Worm (Caenorhabditis elegans) whole organism, L1 larva: ENCODE results near the gene R06F6.8.

Experiments used
- C34B4.2 ChIP-seq: sonication (generic microtip); optimal IDR thresholded peaks from 2 replicates; lab custom pipeline; 2017; ENCODE audit warnings: mild to moderate bottlenecking, missing genetic modification characterization, missing compliant biosample characterization
- aha-1 ChIP-seq: fragments of 150-350 bp; optimal IDR thresholded peaks from 2 replicates; lab custom pipeline; 2014; ENCODE audit warnings: missing biosample characterization, missing genetic modification characterization
- aly-2 ChIP-seq: fragments of 150-350 bp; optimal IDR thresholded peaks from 2 replicates; lab custom pipeline; 2014; ENCODE audit warnings: missing biosample characterization, missing genetic modification characterization
- blmp-1 ChIP-seq: fragments of 150-350 bp; optimal IDR thresholded peaks from 2 replicates; lab custom pipeline; 2014; ENCODE audit warnings: missing biosample characterization, missing genetic modification characterization
- ceh-63 ChIP-seq: fragments of 200-800 bp; sonication (Bioruptor generic); optimal IDR thresholded peaks from 2 replicates; lab custom pipeline; 2018; ENCODE audit warnings: mild to moderate bottlenecking, missing genetic modification characterization, missing compliant biosample characterization
- dsc-1 ChIP-seq: sonication (generic microtip); optimal IDR thresholded peaks from 2 replicates; lab custom pipeline; 2016; ENCODE audit warnings: mild to moderate bottlenecking, missing genetic modification characterization, missing compliant biosample characterization
- efl-1 ChIP-seq, 4 experiments: fragments of 150-350 bp; optimal IDR thresholded peaks in 3 of 4; peaks in 1 of 4; 1 replicate in 1 of 4; 2 replicates in 3 of 4; lab custom pipeline; 2014; ENCODE audit warnings: missing biosample characterization in 2 of 4, missing genetic modification characterization in 2 of 4, missing genetic modification reagents in 2 of 4
- egl-13 ChIP-seq: sonication (generic microtip); optimal IDR thresholded peaks from 2 replicates; lab custom pipeline; 2016; ENCODE audit warnings: missing genotype, missing genetic modification reagents, missing genetic modification characterization, missing compliant biosample characterization
- egl-27 ChIP-seq, 2 experiments: fragments of 150-350 bp in 1 of 2; sonication (generic microtip); optimal IDR thresholded peaks; 3 replicates each; lab custom pipeline; 2017 to 2018; ENCODE audit warnings: missing biosample characterization in 2 of 2, missing genetic modification characterization in 2 of 2, missing genetic modification reagents in 2 of 2
- elt-2 ChIP-seq: sonication (generic microtip); optimal IDR thresholded peaks from 2 replicates; lab custom pipeline; 2016; ENCODE audit warnings: missing genetic modification characterization, mild to moderate bottlenecking, inconsistent platforms, missing compliant biosample characterization, missing genetic modification reagents
- fkh-10 ChIP-seq: sonication (generic microtip); optimal IDR thresholded peaks from 2 replicates; lab custom pipeline; 2017; ENCODE audit warnings: missing biosample characterization, missing genetic modification reagents, missing genetic modification characterization
- fkh-4 ChIP-seq: sonication (generic microtip); optimal IDR thresholded peaks from 2 replicates; lab custom pipeline; 2016; ENCODE audit warnings: missing compliant biosample characterization, missing genetic modification characterization, borderline replicate concordance
- fkh-8 ChIP-seq: sonication (generic microtip); optimal IDR thresholded peaks from 2 replicates; lab custom pipeline; 2016; ENCODE audit warnings: mild to moderate bottlenecking, missing genetic modification characterization, missing compliant biosample characterization
- fos-1 ChIP-seq: fragments of 150-350 bp; optimal IDR thresholded peaks from 2 replicates; lab custom pipeline; 2014; ENCODE audit warnings: missing biosample characterization, missing genetic modification characterization
- grh-1 ChIP-seq: fragments of 200-800 bp; sonication (Bioruptor generic); IDR thresholded peaks from 2 replicates; pipeline ENCODE4 v1.3.6; 2022; ENCODE audit warnings: missing genetic modification reagents, missing genetic modification characterization, missing compliant biosample characterization
- hpl-2 ChIP-seq: fragments of 150-350 bp; optimal IDR thresholded peaks from 2 replicates; lab custom pipeline; 2014; ENCODE audit warnings: missing biosample characterization, missing genetic modification reagents, missing genetic modification characterization
- irx-1 ChIP-seq: sonication (generic microtip); optimal IDR thresholded peaks from 2 replicates; lab custom pipeline; 2016; ENCODE audit warnings: missing genetic modification characterization, missing compliant biosample characterization
- isw-1 ChIP-seq: fragments of 200-800 bp; sonication (Bioruptor generic); IDR thresholded peaks from 2 replicates; pipeline ENCODE4 v1.3.6; 2022; ENCODE audit warnings: missing genetic modification characterization, missing compliant biosample characterization
- lin-13 ChIP-seq: fragments of 150-350 bp; optimal IDR thresholded peaks from 2 replicates; lab custom pipeline; 2014; ENCODE audit warnings: missing biosample characterization, missing genetic modification reagents, missing genetic modification characterization
- lin-14 ChIP-seq: fragments of 200-800 bp; sonication (Bioruptor generic); optimal IDR thresholded peaks from 2 replicates; lab custom pipeline; 2018; ENCODE audit warnings: mild to moderate bottlenecking, missing genetic modification characterization, moderate library complexity, missing compliant biosample characterization
- lin-15B ChIP-seq: fragments of 150-350 bp; sonication (generic microtip); optimal IDR thresholded peaks from 3 replicates; lab custom pipeline; 2014; ENCODE audit warnings: missing biosample characterization, missing genetic modification characterization
- lin-35 ChIP-seq, 2 experiments: fragments of 150-350 bp; optimal IDR thresholded peaks; 2 replicates each; lab custom pipeline; 2014; ENCODE audit warnings: missing biosample characterization in 2 of 2, missing genetic modification characterization in 2 of 2, missing genetic modification reagents in 2 of 2
- lin-39 ChIP-seq: fragments of 150-350 bp; optimal IDR thresholded peaks from 2 replicates; lab custom pipeline; 2014; ENCODE audit warnings: missing biosample characterization, missing genetic modification reagents, missing genetic modification characterization
- lsy-2 ChIP-seq, 2 experiments: fragments of 150-350 bp; optimal IDR thresholded peaks; 2 replicates each; lab custom pipeline; 2014; ENCODE audit warnings: missing biosample characterization in 2 of 2, missing genetic modification characterization in 2 of 2
- mab-9 ChIP-seq: fragments of 200-800 bp; sonication (Bioruptor generic); IDR thresholded peaks from 2 replicates; pipeline ENCODE4 v1.3.6; 2022; ENCODE audit warnings: missing genetic modification reagents, missing genetic modification characterization, missing compliant biosample characterization
- mdl-1 ChIP-seq, 2 experiments: fragments of 150-350 bp; optimal IDR thresholded peaks; 2 replicates each; lab custom pipeline; 2014 to 2017; ENCODE audit warnings: missing biosample characterization in 2 of 2, missing genetic modification characterization in 2 of 2, inconsistent platforms in 1 of 2
- mef-2 ChIP-seq: fragments of 150-350 bp; optimal IDR thresholded peaks from 2 replicates; lab custom pipeline; 2014; ENCODE audit warnings: missing biosample characterization, missing genetic modification characterization
- nhr-11 ChIP-seq: fragments of 150-350 bp; optimal IDR thresholded peaks from 2 replicates; lab custom pipeline; 2014; ENCODE audit warnings: missing biosample characterization, missing genetic modification characterization
- nhr-12 ChIP-seq: sonication (generic microtip); optimal IDR thresholded peaks from 2 replicates; lab custom pipeline; 2017; ENCODE audit warnings: missing biosample characterization, missing genetic modification characterization
- nhr-19 ChIP-seq: fragments of 200-800 bp; sonication (Bioruptor generic); conservative IDR thresholded peaks from 2 replicates; pipeline ENCODE4 v1.3.6; 2022; ENCODE audit warnings: missing genetic modification characterization, missing compliant biosample characterization
- nhr-20 ChIP-seq: sonication (generic microtip); optimal IDR thresholded peaks from 2 replicates; lab custom pipeline; 2016; ENCODE audit warnings: mild to moderate bottlenecking, missing genetic modification characterization, missing compliant biosample characterization
- nhr-47 ChIP-seq: sonication (generic microtip); optimal IDR thresholded peaks from 2 replicates; lab custom pipeline; 2016; ENCODE audit warnings: mild to moderate bottlenecking, missing genetic modification characterization, moderate library complexity, missing compliant biosample characterization
- nhr-71 ChIP-seq: sonication (generic microtip); optimal IDR thresholded peaks from 2 replicates; lab custom pipeline; 2016; ENCODE audit warnings: mild to moderate bottlenecking, missing genetic modification characterization, moderate library complexity, missing compliant biosample characterization
- nhr-76 ChIP-seq: sonication (generic microtip); optimal IDR thresholded peaks from 2 replicates; lab custom pipeline; 2017; ENCODE audit warnings: missing biosample characterization, missing genetic modification characterization
- nhr-84 ChIP-seq: sonication (generic microtip); optimal IDR thresholded peaks from 2 replicates; lab custom pipeline; 2017; ENCODE audit warnings: missing biosample characterization, missing genetic modification characterization
- nhr-90 ChIP-seq: sonication (generic microtip); optimal IDR thresholded peaks from 2 replicates; lab custom pipeline; 2016; ENCODE audit warnings: mild to moderate bottlenecking, missing genetic modification characterization, missing compliant biosample characterization; ENCODE audit not compliant: poor library complexity
- rnt-1 ChIP-seq: sonication (generic microtip); optimal IDR thresholded peaks from 2 replicates; lab custom pipeline; 2016; ENCODE audit warnings: mild to moderate bottlenecking, missing genetic modification characterization, moderate library complexity, missing compliant biosample characterization
- skn-1 ChIP-seq: fragments of 150-350 bp; optimal IDR thresholded peaks from 2 replicates; lab custom pipeline; 2014; ENCODE audit warnings: missing biosample characterization, missing genetic modification characterization
- snpc-4 ChIP-seq: fragments of 150-350 bp; optimal IDR thresholded peaks from 2 replicates; lab custom pipeline; 2014; ENCODE audit warnings: missing biosample characterization, missing genetic modification characterization
- sptf-1 ChIP-seq: fragments of 150-350 bp; optimal IDR thresholded peaks from 2 replicates; lab custom pipeline; 2014; ENCODE audit warnings: missing biosample characterization, missing genetic modification characterization
- tlp-1 ChIP-seq: fragments of 150-350 bp; optimal IDR thresholded peaks from 2 replicates; lab custom pipeline; 2014; ENCODE audit warnings: missing biosample characterization, missing genetic modification characterization
- unc-130 ChIP-seq: fragments of 150-350 bp; optimal IDR thresholded peaks from 2 replicates; lab custom pipeline; 2017; ENCODE audit warnings: missing biosample characterization, missing genetic modification characterization, inconsistent platforms
- unc-30 ChIP-seq: sonication (generic microtip); optimal IDR thresholded peaks from 2 replicates; lab custom pipeline; 2017; ENCODE audit warnings: missing biosample characterization, missing genetic modification characterization
- unc-86 ChIP-seq: sonication (generic microtip); optimal IDR thresholded peaks from 2 replicates; lab custom pipeline; 2016; ENCODE audit warnings: missing genetic modification characterization, missing compliant biosample characterization
- unc-98 ChIP-seq: fragments of 200-800 bp; sonication (Bioruptor generic); IDR thresholded peaks from 2 replicates; pipeline ENCODE4 v1.3.6; 2022; ENCODE audit warnings: missing genetic modification characterization, missing compliant biosample characterization
- xbp-1 ChIP-seq: sonication (generic microtip); optimal IDR thresholded peaks from 2 replicates; lab custom pipeline; 2016; ENCODE audit warnings: missing genetic modification characterization, missing compliant biosample characterization
- zag-1 ChIP-seq: fragments of 150-350 bp; optimal IDR thresholded peaks from 2 replicates; lab custom pipeline; 2014; ENCODE audit warnings: missing biosample characterization, missing genetic modification characterization
- zip-4 ChIP-seq: fragments of 200-800 bp; sonication (Bioruptor generic); optimal IDR thresholded peaks from 2 replicates; lab custom pipeline; 2018; ENCODE audit warnings: mild to moderate bottlenecking, missing genetic modification characterization, moderate library complexity, missing compliant biosample characterization

Gene R06F6.8

ce11 chrII:10834717-10835116, 14.9 kb upstream of the R06F6.8 start:
- no peak for TF ChIP-seq mef-2 (tag; lab: Kevin White, UChicago)

ce11 chrII:10829572-10829971, 9.8 kb upstream of the R06F6.8 start:
- TF ChIP-seq nhr-20 (tag; lab: Kevin White, UChicago) (no peak), lsy-2 (tag; optimal IDR thresholded peaks at IDR 0.05; lab: Kevin White, UChicago) (no peak), zip-4 (no peak), nhr-12 (no peak), unc-130 (no peak), snpc-4 (no peak), unc-86 (tag; lab: Kevin White, UChicago) (no peak), elt-2 (tag; lab: Kevin White, UChicago) (no peak), lin-13 (GFP tag; lab: Kevin White, UChicago) (no peak), sptf-1 (tag; lab: Kevin White, UChicago) (no peak), nhr-84 (tag; lab: Kevin White, UChicago) (no peak), xbp-1 (tag; lab: Kevin White, UChicago) (no peak), unc-98 (no peak), egl-13 (tag; lab: Kevin White, UChicago) (no peak), lin-15B (tag; lab: Kevin White, UChicago) (no peak), nhr-19 (no peak), unc-30 (no peak), C34B4.2 (tag; lab: Kevin White, UChicago) (no peak)

ce11 chrII:10829081-10829480, 9.3 kb upstream of the R06F6.8 start, which contains the start of gene VM106R.1:
TSS of gene VM106R.1 (minus strand) at chrII:10829181.
- TF ChIP-seq nhr-47 (tag; lab: Kevin White, UChicago) (peak; percentile 28), lin-39 (tag; lab: Kevin White, UChicago) (no peak), lin-14 (GFP tag; lab: Kevin White, UChicago) (peak; percentile 47), nhr-71 (tag; lab: Kevin White, UChicago) (peak; percentile 14), mdl-1 (tag; optimal IDR thresholded peaks at IDR 0.05; lab: Kevin White, UChicago) (no peak), nhr-20 (tag; lab: Kevin White, UChicago) (no peak), egl-27 (tag; optimal IDR thresholded peaks at IDR 0.05; lab: Kevin White, UChicago) (no peak), ceh-63 (no peak), fkh-8 (tag; lab: Kevin White, UChicago) (no peak), hpl-2 (GFP tag; lab: Kevin White, UChicago) (no peak), unc-86 (tag; lab: Kevin White, UChicago) (peak; percentile 41), grh-1 (GFP tag; lab: Robert Waterston, UW) (no peak)
- TF ChIP-seq, all 84 proteins: peak for 4

- TF ChIP-seq nhr-11 (tag; lab: Kevin White, UChicago) (no peak), dsc-1 (tag; lab: Kevin White, UChicago) (peak; percentile 50), zag-1 (no peak), nhr-20 (tag; lab: Kevin White, UChicago) (peak; percentile 46), fkh-4 (tag; lab: Kevin White, UChicago) (no peak), irx-1 (peak; percentile 9), blmp-1 (tag; lab: Kevin White, UChicago) (peak; percentile 53), lin-35 (GFP tag; optimal IDR thresholded peaks at IDR 0.05; lab: Kevin White, UChicago) (peak; percentile 79 to 92), rnt-1 (peak; percentile 80), nhr-90 (tag; lab: Kevin White, UChicago) (peak; percentile 18), tlp-1 (tag; lab: Kevin White, UChicago) (no peak), fkh-10 (no peak), fos-1 (tag; lab: Kevin White, UChicago) (peak; percentile 0), aly-2 (tag; lab: Kevin White, UChicago) (peak; percentile 36), mab-9 (no peak), unc-86 (tag; lab: Kevin White, UChicago) (peak; percentile 24), lin-39 (tag; lab: Kevin White, UChicago) (no peak), mef-2 (tag; lab: Kevin White, UChicago) (no peak), nhr-76 (no peak), efl-1 (optimal IDR thresholded peaks at IDR 0.05; lab: Kevin White, UChicago) (peak; percentile 80 to 89), efl-1 (GFP tag; optimal IDR thresholded peaks at IDR 0.05 in 1 of 2; lab: Kevin White, UChicago) (peak; percentile 86 to 98), aha-1 (tag; lab: Kevin White, UChicago) (no peak), grh-1 (GFP tag; lab: Robert Waterston, UW) (no peak), C34B4.2 (tag; lab: Kevin White, UChicago) (no peak), skn-1 (tag; lab: Kevin White, UChicago) (peak; percentile 25), egl-27 (tag; optimal IDR thresholded peaks at IDR 0.05; lab: Kevin White, UChicago) (no peak), isw-1 (GFP tag; lab: Robert Waterston, UW) (no peak)
Measured at ce11 chrII:10824046-10824445, 4.3 kb upstream of the R06F6.8 start, which contains the start of the genes R06F6.12 and mix-1. TSS of gene R06F6.12 (minus strand) at chrII:10824081. TSS of gene mix-1 (plus strand) at chrII:10824246.
